Fruit fly (Drosophila melanogaster) S2 (cell line): ENCODE data around the gene CG8516.

Experiments
- CG8478 ChIP-seq: fragments of >200 bp; optimal IDR thresholded peaks from 2 replicates; lab custom pipeline; 2018
- CTCF ChIP-seq, 2 experiments: fragments of >200 bp; optimal IDR thresholded peaks; 2 replicates each; lab custom pipeline; 2018

- TF ChIP-seq CTCF (optimal IDR thresholded peaks at IDR 0.05; lab: Kevin White, UChicago) = peak; percentile 60 to 70
- TF ChIP-seq CG8478 = no peak
These were observed 15.1 kb upstream of the CG8516 start, which contains the start of gene RpS29 for dm6 chr3R:9777941-9778360.
